Worm (Caenorhabditis elegans): ENCODE measurements around the gene F28E10.4.

DNA sequence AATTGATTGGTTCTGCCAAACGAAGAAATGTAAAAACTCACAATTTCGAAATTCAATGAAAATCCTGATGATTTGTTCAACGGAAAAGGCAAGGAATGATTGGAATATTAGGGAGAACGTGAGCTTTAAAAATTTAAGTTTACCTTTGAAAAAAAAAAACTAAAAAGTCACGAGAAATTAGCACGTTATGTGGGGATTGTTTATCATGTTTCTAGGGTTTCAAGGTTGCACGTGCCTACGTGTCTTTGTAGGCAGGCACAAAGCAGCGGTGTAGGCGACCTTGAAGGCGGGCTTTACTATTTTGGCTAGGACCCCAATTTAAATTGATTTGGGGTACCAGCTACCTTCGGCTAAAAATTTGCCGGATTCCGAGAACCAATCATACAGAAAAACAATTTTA is at the start of gene F28E10.4:
- no peak for TF ChIP-seq blmp-1 (tag; optimal IDR thresholded peaks at IDR 0.05)
- no peak for TF ChIP-seq ceh-43 (GFP tag; optimal IDR thresholded peaks at IDR 0.05)
- no peak for TF ChIP-seq nhr-76 (tag; optimal IDR thresholded peaks at IDR 0.05)
- TF ChIP-seq nhr-237 (tag; optimal IDR thresholded peaks at IDR 0.05), result no peak

Measured in whole organism, mixed stage, embryonic.